Fruit fly (Drosophila melanogaster): ENCODE data around the gene CG12379.

The CG12379 gene

DNA sequence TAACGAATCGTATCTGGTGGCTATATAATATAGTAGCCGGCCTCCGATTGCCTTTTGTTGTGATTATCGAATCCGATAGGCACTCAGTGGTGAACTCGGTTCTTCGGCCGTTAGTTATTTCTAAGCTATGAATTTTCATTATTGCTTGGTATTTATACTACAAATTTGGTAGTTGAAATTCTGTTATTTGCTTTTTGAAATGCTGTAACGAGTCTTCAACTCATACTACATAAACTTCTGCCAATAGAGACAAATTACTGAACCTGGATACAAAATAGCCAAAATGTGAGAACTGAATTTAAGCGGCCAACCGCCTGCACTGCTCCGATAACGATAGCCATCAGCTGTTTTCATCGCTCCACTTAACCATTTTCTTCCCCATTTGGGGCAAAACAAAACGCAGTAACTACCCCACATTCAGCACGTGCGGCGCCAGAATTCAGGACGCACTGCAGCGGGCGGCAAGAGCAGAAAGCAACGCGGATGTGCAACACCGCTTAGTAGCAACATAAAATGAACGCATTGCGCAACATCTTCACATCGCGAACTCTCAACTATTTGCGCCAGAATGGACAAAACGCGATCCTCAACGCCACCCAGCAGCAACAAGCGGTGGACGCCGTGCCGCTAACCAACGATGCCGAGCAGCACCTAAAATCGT, 5.2 kb upstream of the CG12379 start, which contains the start of the genes CG11679 and CG8206:
Gene CG11679 (minus strand): TSS at position 65 of the 661 bp plus-strand sequence.
Gene CG8206 (plus strand): TSS at position 341 of the 661 bp plus-strand sequence.
- TF ChIP-seq Abd-B (GFP tag; optimal IDR thresholded peaks at IDR 0.05) (no peak), woc (GFP tag; optimal IDR thresholded peaks at IDR 0.05) (peak; percentile 86), sv (GFP tag; optimal IDR thresholded peaks at IDR 0.05) (no peak), brk (GFP tag; optimal IDR thresholded peaks at IDR 0.05) (no peak), dmrt93B (GFP tag; optimal IDR thresholded peaks at IDR 0.05) (no peak), psq (GFP tag; optimal IDR thresholded peaks at IDR 0.05) (peak; percentile 43), fru (GFP tag; optimal IDR thresholded peaks at IDR 0.05) (peak; percentile 62), foxo (GFP tag; optimal IDR thresholded peaks at IDR 0.05) (peak in 1 of 2 experiments; percentile 72), HLH106 (tag; optimal IDR thresholded peaks at IDR 0.05) (peak; percentile 78), Rel (GFP tag; optimal IDR thresholded peaks at IDR 0.05) (no peak), Rel (tag; optimal IDR thresholded peaks at IDR 0.05) (peak; percentile 61), pan (optimal IDR thresholded peaks at IDR 0.05) (no peak), Mio (GFP tag; optimal IDR thresholded peaks at IDR 0.05) (no peak), h (GFP tag; optimal IDR thresholded peaks at IDR 0.05) (peak; percentile 63), CG9705 (GFP tag; optimal IDR thresholded peaks at IDR 0.05) (peak; percentile 61), rgr (GFP tag; optimal IDR thresholded peaks at IDR 0.05) (peak; percentile 61), Myc (optimal IDR thresholded peaks at IDR 0.05) (peak; percentile 97), tai (GFP tag; optimal IDR thresholded peaks at IDR 0.05) (no peak), sage (GFP tag; optimal IDR thresholded peaks at IDR 0.05) (no peak), GATAd (GFP tag; optimal IDR thresholded peaks at IDR 0.05) (no peak), Hr78 (GFP tag; optimal IDR thresholded peaks at IDR 0.05) (no peak), br (GFP tag; optimal IDR thresholded peaks at IDR 0.05) (peak; percentile 37), dsf (GFP tag; optimal IDR thresholded peaks at IDR 0.05; ENCODE audit: borderline replicate concordance) (no peak), Hr83 (GFP tag; optimal IDR thresholded peaks at IDR 0.05; ENCODE audit: poor library complexity, severe bottlenecking) (no peak), ey (GFP tag; optimal IDR thresholded peaks at IDR 0.05) (peak; percentile 36), N (GFP tag; optimal IDR thresholded peaks at IDR 0.05) (no peak), CrebA (GFP tag; optimal IDR thresholded peaks at IDR 0.05; ENCODE audit: borderline replicate concordance) (no peak), OdsH (GFP tag; optimal IDR thresholded peaks at IDR 0.05) (peak; percentile 31), jim (GFP tag; optimal IDR thresholded peaks at IDR 0.05) (no peak), Dfd (GFP tag; optimal IDR thresholded peaks at IDR 0.05) (no peak), Sp1 (GFP tag; optimal IDR thresholded peaks at IDR 0.05) (peak; percentile 55)

DNA sequence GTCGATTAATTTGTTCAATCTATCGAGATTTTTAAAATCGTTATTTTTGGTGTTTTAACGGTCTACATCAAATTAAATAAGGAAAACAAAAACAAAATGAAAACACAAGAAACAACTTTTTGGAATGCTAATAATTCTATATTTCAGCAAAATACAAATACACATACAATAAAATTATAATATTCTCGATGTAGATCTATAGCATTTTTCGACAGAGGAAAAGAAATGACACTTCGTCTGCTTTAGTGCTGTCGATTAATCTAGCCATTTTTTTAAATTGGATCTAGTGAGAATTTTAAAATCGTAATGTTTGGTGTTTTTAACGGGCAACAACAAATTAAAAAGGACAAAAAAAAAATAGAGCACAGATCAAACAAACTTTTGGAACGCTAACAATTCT, 3.3 kb upstream of the CG12379 start, which contains the start of gene Arp6:
Gene Arp6 (minus strand): TSS at position 11 of the 400 bp plus-strand sequence.
- TF ChIP-seq Abd-B (GFP tag; optimal IDR thresholded peaks at IDR 0.05) (no peak), Myc (optimal IDR thresholded peaks at IDR 0.05) (peak; percentile 81), woc (GFP tag; optimal IDR thresholded peaks at IDR 0.05) (peak; percentile 37), HLH106 (tag; optimal IDR thresholded peaks at IDR 0.05) (peak; percentile 5), N (GFP tag; optimal IDR thresholded peaks at IDR 0.05) (no peak)

DNA sequence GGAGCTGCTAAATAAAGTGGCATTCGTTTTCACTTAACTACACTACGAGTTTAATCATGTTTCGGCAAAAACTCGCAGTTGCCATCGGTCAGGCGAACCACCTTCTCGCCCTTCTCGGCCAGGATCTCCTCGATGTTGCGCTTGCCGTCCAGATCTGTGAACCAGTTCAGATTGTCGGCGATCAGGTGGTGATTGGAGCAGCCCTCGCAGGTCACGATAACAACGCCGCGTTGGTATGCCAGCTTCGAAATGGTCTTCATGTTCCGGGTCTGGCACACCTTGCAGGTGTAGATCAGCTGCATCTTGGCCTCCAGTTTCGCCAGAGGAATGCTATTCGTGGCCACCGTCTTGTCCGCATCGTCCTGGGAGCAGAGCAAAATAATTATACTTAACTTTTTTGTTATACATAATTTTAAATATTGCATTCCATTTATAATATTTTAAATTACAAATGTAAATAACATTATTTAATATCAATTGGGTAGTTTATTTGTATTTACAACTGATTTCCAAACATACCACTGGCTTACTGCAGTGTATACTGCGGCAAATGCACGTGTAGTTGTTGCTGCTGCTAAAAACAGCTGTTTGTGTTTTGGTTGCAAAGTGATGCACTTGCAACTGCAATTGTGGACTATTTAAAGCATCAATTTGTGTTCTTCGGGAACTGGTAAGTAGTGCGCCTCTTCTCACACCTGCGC, 454 bp downstream of the CG12379 start:
- TF ChIP-seq dmrt93B (GFP tag; optimal IDR thresholded peaks at IDR 0.05) (no peak), psq (GFP tag; optimal IDR thresholded peaks at IDR 0.05) (no peak), Hr78 (GFP tag; optimal IDR thresholded peaks at IDR 0.05) (no peak), Dif (GFP tag; optimal IDR thresholded peaks at IDR 0.05; ENCODE audit: partially characterized antibody) (no peak), tai (GFP tag; optimal IDR thresholded peaks at IDR 0.05) (no peak), GATAd (GFP tag; optimal IDR thresholded peaks at IDR 0.05) (no peak), Rel (GFP tag; optimal IDR thresholded peaks at IDR 0.05) (no peak), Rel (tag; optimal IDR thresholded peaks at IDR 0.05) (no peak), woc (GFP tag; optimal IDR thresholded peaks at IDR 0.05) (no peak), Abd-B (GFP tag; optimal IDR thresholded peaks at IDR 0.05) (no peak)

DNA sequence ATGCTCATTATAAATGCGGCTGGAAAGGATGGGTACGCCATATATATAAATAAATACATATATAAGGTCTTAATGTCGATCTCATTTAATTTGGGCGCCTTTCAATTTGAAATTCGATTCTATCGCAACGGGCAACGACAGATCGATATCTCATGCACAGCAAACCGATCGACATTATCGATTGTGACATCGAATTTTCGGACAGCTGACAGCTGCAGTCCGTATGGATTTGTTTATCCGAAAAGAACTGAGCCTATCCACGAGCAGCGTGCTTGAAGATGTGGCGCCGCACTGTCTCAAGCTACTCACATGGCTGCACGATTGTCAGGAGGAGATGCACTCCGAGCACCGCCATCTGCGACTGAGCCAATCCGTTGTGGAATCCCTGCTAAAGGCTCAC, 1.8 kb downstream of the CG12379 start, which contains the start of gene CG8191:
Gene CG8191 (plus strand): TSS at position 211 of the 400 bp plus-strand sequence.
- no peak for TF ChIP-seq Abd-B (GFP tag; optimal IDR thresholded peaks at IDR 0.05)
- no peak for TF ChIP-seq sv (GFP tag; optimal IDR thresholded peaks at IDR 0.05)
- TF ChIP-seq tai (GFP tag; optimal IDR thresholded peaks at IDR 0.05) = no peak
- no peak for TF ChIP-seq Hnf4 (GFP tag; optimal IDR thresholded peaks at IDR 0.05)
- no peak for TF ChIP-seq pan (optimal IDR thresholded peaks at IDR 0.05)
- TF ChIP-seq Mio (GFP tag; optimal IDR thresholded peaks at IDR 0.05) = no peak
- TF ChIP-seq usp (GFP tag; optimal IDR thresholded peaks at IDR 0.05) = no peak
- no peak for TF ChIP-seq CG32264 (GFP tag; optimal IDR thresholded peaks at IDR 0.05)
- TF ChIP-seq dmrt93B (GFP tag; optimal IDR thresholded peaks at IDR 0.05) = no peak
- TF ChIP-seq Rel (GFP tag; optimal IDR thresholded peaks at IDR 0.05) = no peak
- TF ChIP-seq Rel (tag; optimal IDR thresholded peaks at IDR 0.05) = no peak
